Fruit fly (Drosophila melanogaster): ENCODE results near the gene CG13727.

DNA sequence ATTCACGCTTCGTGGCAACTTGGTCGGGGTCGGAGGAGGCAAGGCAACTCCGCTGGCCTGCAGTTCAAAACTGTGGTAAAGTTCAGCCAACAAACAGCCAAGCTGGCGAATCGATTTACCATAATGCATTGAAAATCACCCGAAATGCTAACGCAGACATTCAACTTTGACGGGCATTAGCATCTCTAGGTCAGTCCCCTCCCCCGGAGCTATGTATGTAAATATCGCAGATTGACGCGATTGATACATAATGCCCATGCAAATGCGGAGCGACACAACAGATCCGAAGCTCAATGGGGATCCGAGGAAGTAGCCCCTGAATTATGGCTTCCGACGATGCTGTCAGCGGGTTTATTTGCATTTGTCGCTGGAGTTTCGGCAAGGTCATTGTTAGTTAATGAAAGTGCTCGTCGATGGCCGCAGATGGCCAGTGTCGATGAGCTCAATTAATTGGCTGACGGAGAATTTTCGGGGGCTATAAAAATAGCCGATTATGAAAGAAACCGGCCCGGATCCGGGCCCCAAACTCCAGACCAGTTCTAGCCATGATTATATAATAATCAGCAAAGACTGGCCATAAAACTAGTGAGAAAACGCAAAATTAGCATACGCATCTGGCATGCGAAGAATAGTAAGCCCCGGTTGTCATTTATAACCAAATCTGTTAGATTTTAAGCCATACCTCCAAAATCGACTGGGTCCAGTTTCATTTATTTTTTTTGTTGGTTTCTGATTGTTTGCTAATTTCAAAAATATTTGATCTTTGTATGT lies 45.7 kb upstream of the CG13727 start:
- TF ChIP-seq insv (optimal IDR thresholded peaks at IDR 0.05) (no peak), h (optimal IDR thresholded peaks at IDR 0.05) (no peak)

Data from Kc167 (cell line).